Worm (Caenorhabditis elegans): ENCODE measurements around the gene F11A5.16.

Gene F11A5.16

DNA sequence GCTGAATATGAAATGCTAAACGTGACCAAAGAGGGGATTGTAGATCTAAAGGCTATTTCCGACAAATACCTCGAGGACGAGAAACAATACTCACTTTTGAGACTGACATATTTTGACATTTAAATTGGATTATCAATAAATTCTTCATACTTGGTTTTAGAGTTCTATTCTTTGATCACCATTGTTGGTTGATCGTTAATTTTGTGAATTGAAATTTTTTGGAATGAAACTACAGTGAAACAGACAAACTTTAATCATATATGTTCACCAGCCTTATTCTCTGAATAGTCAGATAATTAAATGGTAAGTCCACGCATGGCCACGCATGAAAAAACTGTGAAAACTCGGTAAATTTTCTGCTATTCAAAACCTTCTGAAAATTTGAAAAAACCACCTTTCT, 8.1 kb upstream of the F11A5.16 start, which contains the start of gene F11A5.18:
F11A5.18 (plus strand) TSS at position 301 of the 400 bp plus-strand sequence.
- no peak for TF ChIP-seq flt-1 (GFP tag; IDR thresholded peaks at IDR 0.05)
- TF ChIP-seq ref-1 (GFP tag; conservative IDR thresholded peaks at IDR 0.05) = no peak
- TF ChIP-seq cog-1 (tag; optimal IDR thresholded peaks at IDR 0.05) = no peak
- no peak for TF ChIP-seq med-1 (GFP tag; optimal IDR thresholded peaks at IDR 0.05; ENCODE audit: insufficient read depth)

DNA sequence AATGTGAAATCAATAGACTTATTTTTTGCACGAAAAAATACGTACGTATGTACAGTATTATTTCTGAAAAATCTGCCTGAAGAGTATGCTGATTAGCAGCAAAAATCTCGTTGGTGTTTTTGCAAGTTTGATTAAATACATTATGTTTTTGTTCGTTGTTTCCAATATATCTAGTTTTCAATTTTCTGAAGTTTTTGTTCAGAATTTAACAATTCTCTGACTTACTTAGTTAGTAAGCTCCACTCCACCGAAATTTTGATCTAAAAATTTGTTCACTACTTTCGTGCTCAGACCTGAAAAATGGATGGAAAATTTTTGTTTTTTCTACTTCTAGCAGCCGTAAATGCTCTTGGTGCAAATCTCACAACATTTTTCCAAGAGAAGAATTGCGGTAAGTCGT, 5.9 kb upstream of the F11A5.16 start, which contains the start of gene irld-26:
irld-26 (plus strand) TSS at position 301 of the 400 bp plus-strand sequence.
- TF ChIP-seq med-1 (GFP tag; optimal IDR thresholded peaks at IDR 0.05; ENCODE audit: insufficient read depth) (no peak), T22C8.4 (GFP tag; IDR thresholded peaks at IDR 0.05) (no peak)

- TF ChIP-seq ztf-23 (GFP tag; IDR thresholded peaks at IDR 0.05) = no peak
These were observed 915 bp upstream of the F11A5.16 start, which contains the start of gene oac-15 for ce11 chrV:16209837-16210236. oac-15 (minus strand) TSS chrV:16209937.

DNA sequence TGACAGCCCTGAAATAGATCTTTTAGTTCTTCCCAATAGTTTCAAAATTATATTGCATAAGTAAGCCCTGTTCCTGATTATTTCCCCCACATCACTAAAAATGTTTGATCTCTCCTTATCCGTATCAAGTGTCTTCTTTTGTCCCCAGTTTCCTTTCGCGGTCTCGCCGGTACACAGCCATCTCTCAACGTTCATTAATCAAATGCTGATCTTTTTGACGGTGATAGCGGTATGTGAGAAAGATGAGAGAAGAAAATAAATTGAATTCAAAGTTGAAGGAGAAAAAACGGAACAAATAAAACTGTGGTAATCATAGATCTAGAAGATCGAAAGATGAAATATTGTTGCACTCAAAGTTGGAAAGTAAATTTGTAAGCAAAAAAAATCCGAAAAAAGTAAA, 961 bp downstream of the F11A5.16 start:
- TF ChIP-seq klf-2 (GFP tag; conservative IDR thresholded peaks at IDR 0.05) (no peak), cog-1 (tag; optimal IDR thresholded peaks at IDR 0.05) (no peak), flt-1 (GFP tag; IDR thresholded peaks at IDR 0.05) (no peak), ztf-29 (GFP tag; IDR thresholded peaks at IDR 0.05) (no peak), ztf-23 (GFP tag; IDR thresholded peaks at IDR 0.05) (no peak), ref-1 (GFP tag; conservative IDR thresholded peaks at IDR 0.05) (no peak), T22C8.4 (GFP tag; IDR thresholded peaks at IDR 0.05) (no peak), med-1 (GFP tag; optimal IDR thresholded peaks at IDR 0.05; ENCODE audit: insufficient read depth) (no peak), tab-1 (GFP tag; IDR thresholded peaks at IDR 0.05) (no peak)

DNA sequence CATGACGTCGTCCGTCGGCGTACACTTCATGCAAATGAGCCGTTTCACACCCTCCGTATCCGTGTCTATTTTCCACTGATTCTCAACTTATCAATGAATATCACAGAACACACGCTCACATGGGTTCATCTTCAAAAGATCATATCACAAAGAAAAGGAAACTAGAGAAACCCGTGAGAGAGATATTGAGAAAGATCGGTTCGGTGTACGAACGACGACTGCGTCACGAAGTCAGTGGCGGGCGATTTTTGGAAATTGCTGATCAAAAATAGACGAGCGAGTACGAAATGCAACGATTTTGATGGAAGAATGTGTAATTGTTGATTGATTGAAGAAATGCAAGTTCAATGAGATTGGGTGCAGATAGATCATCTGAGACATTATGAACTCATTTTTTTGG, 2.6 kb downstream of the F11A5.16 start:
- no peak for TF ChIP-seq flt-1 (GFP tag; IDR thresholded peaks at IDR 0.05)
- TF ChIP-seq ref-1 (GFP tag; conservative IDR thresholded peaks at IDR 0.05) = no peak
- TF ChIP-seq klf-2 (GFP tag; conservative IDR thresholded peaks at IDR 0.05) = no peak
- TF ChIP-seq cog-1 (tag; optimal IDR thresholded peaks at IDR 0.05) = no peak
- TF ChIP-seq ztf-29 (GFP tag; IDR thresholded peaks at IDR 0.05) = no peak
- TF ChIP-seq ztf-23 (GFP tag; IDR thresholded peaks at IDR 0.05) = no peak
- no peak for TF ChIP-seq tab-1 (GFP tag; IDR thresholded peaks at IDR 0.05)
- TF ChIP-seq med-1 (GFP tag; optimal IDR thresholded peaks at IDR 0.05; ENCODE audit: insufficient read depth) = no peak
- no peak for TF ChIP-seq T22C8.4 (GFP tag; IDR thresholded peaks at IDR 0.05)

ce11 chrV:16214505-16214904, 3.8 kb downstream of the F11A5.16 start, which contains the start of gene F11A5.9:
F11A5.9 (plus strand) TSS chrV:16214890.
- TF ChIP-seq cog-1 (tag; optimal IDR thresholded peaks at IDR 0.05) (no peak), ztf-29 (GFP tag; IDR thresholded peaks at IDR 0.05) (no peak), T22C8.4 (GFP tag; IDR thresholded peaks at IDR 0.05) (no peak), tab-1 (GFP tag; IDR thresholded peaks at IDR 0.05) (no peak), med-1 (GFP tag; optimal IDR thresholded peaks at IDR 0.05; ENCODE audit: insufficient read depth) (no peak), ref-1 (GFP tag; conservative IDR thresholded peaks at IDR 0.05) (no peak), flt-1 (GFP tag; IDR thresholded peaks at IDR 0.05) (no peak), ztf-23 (GFP tag; IDR thresholded peaks at IDR 0.05) (no peak), klf-2 (GFP tag; conservative IDR thresholded peaks at IDR 0.05) (no peak)

DNA sequence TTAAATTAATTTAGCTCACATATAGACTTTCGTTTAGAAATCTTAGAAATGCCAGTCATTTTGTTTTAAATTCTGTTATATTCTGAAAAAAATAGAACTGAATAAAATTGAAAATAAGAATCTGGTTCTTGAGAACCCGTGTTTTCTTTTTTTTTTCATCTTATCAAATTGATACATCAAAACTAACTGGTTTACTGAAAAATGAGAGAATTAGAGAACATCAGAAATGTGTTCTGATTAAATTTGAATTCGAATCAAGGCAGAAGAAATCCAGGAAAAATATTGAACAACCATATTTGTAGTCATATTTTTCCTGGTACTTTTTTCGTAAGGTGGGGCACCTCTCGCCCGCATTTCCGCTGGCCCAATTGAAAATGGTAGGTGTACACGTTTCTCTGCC, 7.8 kb downstream of the F11A5.16 start, which contains the start of gene F11A5.15:
F11A5.15 (minus strand) TSS at position 101 of the 400 bp plus-strand sequence.
- TF ChIP-seq ztf-23 (GFP tag; IDR thresholded peaks at IDR 0.05) (no peak), tab-1 (GFP tag; IDR thresholded peaks at IDR 0.05) (no peak), cog-1 (tag; optimal IDR thresholded peaks at IDR 0.05) (no peak), med-1 (GFP tag; optimal IDR thresholded peaks at IDR 0.05; ENCODE audit: insufficient read depth) (no peak), flt-1 (GFP tag; IDR thresholded peaks at IDR 0.05) (no peak), klf-2 (GFP tag; conservative IDR thresholded peaks at IDR 0.05) (no peak), ztf-29 (GFP tag; IDR thresholded peaks at IDR 0.05) (no peak), ref-1 (GFP tag; conservative IDR thresholded peaks at IDR 0.05) (no peak), T22C8.4 (GFP tag; IDR thresholded peaks at IDR 0.05) (no peak)

- no peak for TF ChIP-seq med-1 (GFP tag; optimal IDR thresholded peaks at IDR 0.05; ENCODE audit: insufficient read depth)
- TF ChIP-seq ztf-29 (GFP tag; IDR thresholded peaks at IDR 0.05) = no peak
These were observed 8.4 kb downstream of the F11A5.16 start, which contains the start of gene glc-1 for ce11 chrV:16218972-16219757. glc-1 (plus strand) TSS chrV:16219634.

DNA sequence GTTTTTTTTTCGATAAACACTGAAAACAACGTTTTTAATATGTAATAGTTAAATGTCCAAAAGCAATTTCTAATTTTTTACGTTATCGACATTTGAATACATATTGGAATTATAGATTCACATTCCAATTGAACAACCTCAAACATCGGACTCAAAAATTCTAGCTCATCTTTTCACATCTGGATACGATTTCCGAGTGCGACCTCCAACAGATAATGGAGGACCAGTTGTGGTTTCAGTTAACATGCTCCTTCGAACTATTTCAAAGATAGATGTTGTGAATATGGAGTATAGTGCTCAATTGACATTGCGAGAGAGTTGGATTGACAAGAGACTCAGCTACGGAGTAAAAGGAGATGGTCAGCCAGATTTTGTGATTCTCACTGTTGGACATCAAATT, 9.3 kb downstream of the F11A5.16 start:
- TF ChIP-seq ztf-23 (GFP tag; IDR thresholded peaks at IDR 0.05) = no peak
- TF ChIP-seq tab-1 (GFP tag; IDR thresholded peaks at IDR 0.05) = no peak
- no peak for TF ChIP-seq T22C8.4 (GFP tag; IDR thresholded peaks at IDR 0.05)
- TF ChIP-seq med-1 (GFP tag; optimal IDR thresholded peaks at IDR 0.05; ENCODE audit: insufficient read depth) = no peak
- no peak for TF ChIP-seq ref-1 (GFP tag; conservative IDR thresholded peaks at IDR 0.05)
- TF ChIP-seq klf-2 (GFP tag; conservative IDR thresholded peaks at IDR 0.05) = no peak
- no peak for TF ChIP-seq cog-1 (tag; optimal IDR thresholded peaks at IDR 0.05)
- TF ChIP-seq flt-1 (GFP tag; IDR thresholded peaks at IDR 0.05) = no peak
- no peak for TF ChIP-seq ztf-29 (GFP tag; IDR thresholded peaks at IDR 0.05)

DNA sequence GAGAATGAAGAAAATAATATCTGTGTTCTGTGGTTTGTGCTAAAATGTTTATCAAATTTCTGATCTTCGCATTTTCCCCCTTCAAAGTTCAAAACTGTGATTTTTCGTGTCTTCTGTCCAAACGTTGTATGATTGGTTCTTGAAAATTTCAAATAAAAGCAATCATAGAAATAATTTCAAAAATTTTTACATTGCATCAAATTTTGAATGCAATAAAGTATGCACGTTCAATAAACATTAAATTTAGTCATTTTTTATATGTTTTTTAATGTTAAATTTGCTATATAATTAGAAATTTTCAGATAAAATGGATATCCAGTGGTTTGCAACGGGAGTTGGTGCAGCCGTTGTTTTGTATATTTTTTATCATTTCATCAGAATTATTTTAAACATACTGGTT, 13.3 kb downstream of the F11A5.16 start, which contains the start of gene stdh-2:
stdh-2 (plus strand) TSS at position 301 of the 400 bp plus-strand sequence.
- TF ChIP-seq T22C8.4 (GFP tag; IDR thresholded peaks at IDR 0.05) (no peak), ztf-29 (GFP tag; IDR thresholded peaks at IDR 0.05) (no peak), tab-1 (GFP tag; IDR thresholded peaks at IDR 0.05) (no peak), med-1 (GFP tag; optimal IDR thresholded peaks at IDR 0.05; ENCODE audit: insufficient read depth) (no peak), klf-2 (GFP tag; conservative IDR thresholded peaks at IDR 0.05) (no peak), ref-1 (GFP tag; conservative IDR thresholded peaks at IDR 0.05) (no peak), flt-1 (GFP tag; IDR thresholded peaks at IDR 0.05) (no peak), cog-1 (tag; optimal IDR thresholded peaks at IDR 0.05) (no peak), ztf-23 (GFP tag; IDR thresholded peaks at IDR 0.05) (no peak)

Measured in whole organism, midembryonic.